Fruit fly (Drosophila melanogaster): ENCODE measurements around the gene CG31546.
A peak's percentile ranks its signal among the peaks of the same experiment; 100 is the strongest.

Gene CG31546

DNA sequence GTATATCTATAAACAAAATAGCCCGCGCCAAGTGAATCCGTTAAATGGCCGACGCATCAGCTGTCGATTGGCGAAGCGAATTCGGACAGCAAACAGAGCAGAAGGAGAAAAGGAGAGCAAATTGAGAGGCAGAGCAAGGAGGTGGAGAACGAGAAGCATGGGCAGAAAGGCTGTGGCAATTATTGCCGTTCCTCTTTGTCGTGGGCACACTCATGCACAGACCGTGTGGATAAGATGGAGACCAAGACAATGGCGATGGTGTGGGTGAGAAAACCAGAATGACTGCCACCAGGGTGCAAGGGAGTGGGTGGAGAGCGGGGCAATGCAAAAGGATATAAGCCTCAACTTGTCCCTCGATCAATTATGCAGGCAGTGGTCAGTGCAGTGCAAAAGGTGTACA is 24.3 kb downstream of the CG31546 start:
- no peak for TF ChIP-seq CG4496 (GFP tag; IDR thresholded peaks at IDR 0.05)
- TF ChIP-seq fd96Ca (GFP tag; IDR thresholded peaks at IDR 0.05): no peak
- TF ChIP-seq EcR (GFP tag; optimal IDR thresholded peaks at IDR 0.05): peak; percentile 51
- TF ChIP-seq Snoo (tag; optimal IDR thresholded peaks at IDR 0.05): no peak

DNA sequence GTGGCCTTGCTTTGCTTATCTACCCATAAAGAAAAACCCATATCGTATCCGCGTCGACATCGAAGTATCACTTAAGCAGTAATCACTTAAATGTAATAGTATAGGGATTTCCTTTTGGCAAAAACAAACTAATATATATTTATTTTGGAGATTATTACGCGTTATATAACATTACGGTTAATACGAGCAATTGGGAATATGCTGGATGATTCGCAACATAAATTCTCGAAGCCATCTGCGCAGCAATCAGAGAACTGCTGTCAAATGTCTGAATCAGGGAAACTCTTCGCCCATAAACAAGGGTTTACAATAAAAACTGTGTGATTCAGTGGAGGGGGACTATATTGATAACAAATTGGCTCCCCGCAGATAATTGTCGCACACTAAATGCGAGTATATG is 24.8 kb downstream of the CG31546 start:
- TF ChIP-seq Ets98B (GFP tag; IDR thresholded peaks at IDR 0.05) (no peak), Snoo (tag; optimal IDR thresholded peaks at IDR 0.05) (no peak), CG32121 (GFP tag; IDR thresholded peaks at IDR 0.05) (no peak), CG14655 (GFP tag; optimal IDR thresholded peaks at IDR 0.05) (no peak), CG34367 (tag; optimal IDR thresholded peaks at IDR 0.05) (no peak), CG8301 (tag; optimal IDR thresholded peaks at IDR 0.05) (no peak), CG13204 (GFP tag; optimal IDR thresholded peaks at IDR 0.05) (no peak), Pif1B (GFP tag; optimal IDR thresholded peaks at IDR 0.05) (no peak), fd96Ca (GFP tag; IDR thresholded peaks at IDR 0.05) (no peak)

DNA sequence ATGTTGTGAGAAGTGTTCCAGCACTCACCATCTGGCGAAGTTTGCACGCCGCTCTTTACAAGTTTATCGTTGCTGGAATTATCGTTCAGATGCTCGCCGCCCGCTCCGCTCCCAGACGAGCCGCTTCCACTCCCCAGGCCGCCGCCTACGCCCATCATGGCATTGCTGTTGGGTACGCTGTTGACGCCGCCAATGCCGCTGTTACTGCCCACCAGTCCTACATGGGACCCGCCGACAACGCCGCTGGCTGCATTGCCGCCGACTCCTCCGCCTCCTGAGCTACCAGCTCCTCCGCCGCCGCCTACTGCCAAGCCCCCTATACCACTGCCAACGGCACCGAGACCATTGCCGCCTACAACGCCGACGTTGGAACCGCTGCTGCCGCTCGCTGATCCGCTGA is 27.0 kb downstream of the CG31546 start:
- 0 out of 3 replicates have a peak, but pooled peaks have one; percentile 38 for TF ChIP-seq fd96Ca (GFP tag; IDR thresholded peaks at IDR 0.05)
- TF ChIP-seq Pif1A (GFP tag; optimal IDR thresholded peaks at IDR 0.05): no peak
- no peak for TF ChIP-seq CG15710 (tag; optimal IDR thresholded peaks at IDR 0.05)

DNA sequence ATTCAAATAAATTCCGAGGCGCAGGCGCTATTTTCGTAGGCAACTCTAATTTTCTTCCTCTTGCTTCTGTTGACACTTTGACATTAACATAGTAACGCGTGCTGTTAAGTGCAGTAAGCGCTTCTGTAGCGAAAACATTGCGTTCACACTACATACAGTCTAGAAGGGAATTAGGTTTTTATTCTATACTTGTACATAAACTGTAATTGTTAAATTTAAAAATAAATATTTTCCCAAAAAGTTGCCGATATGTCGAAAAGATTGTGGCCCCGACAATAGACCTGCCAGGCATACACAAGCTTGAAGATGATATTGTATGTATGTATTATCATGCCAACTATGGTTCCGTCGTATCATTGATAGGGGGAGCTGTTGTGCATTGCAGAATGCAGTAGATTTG is 28.9 kb downstream of the CG31546 start, which contains the start of gene asl:
Gene asl (minus strand): TSS at position 67 of the 400 bp plus-strand sequence.
- TF ChIP-seq rn (GFP tag; IDR thresholded peaks at IDR 0.05) (no peak), Pif1B (GFP tag; optimal IDR thresholded peaks at IDR 0.05) (no peak), CG4496 (GFP tag; IDR thresholded peaks at IDR 0.05) (peak; percentile 58; the same call in 1 of the 3 replicates), gl (tag; optimal IDR thresholded peaks at IDR 0.05) (no peak), CG8159 (tag; optimal IDR thresholded peaks at IDR 0.05) (peak; percentile 66), Pif1A (GFP tag; optimal IDR thresholded peaks at IDR 0.05) (no peak), CG10348 (GFP tag; IDR thresholded peaks at IDR 0.05) (no peak), CG8301 (tag; optimal IDR thresholded peaks at IDR 0.05) (no peak), CG12605 (GFP tag; IDR thresholded peaks at IDR 0.05) (no peak), CG32121 (GFP tag; IDR thresholded peaks at IDR 0.05) (peak; percentile 62; the same call in 1 of the 2 replicates), CG34367 (tag; optimal IDR thresholded peaks at IDR 0.05) (no peak), Ets98B (GFP tag; IDR thresholded peaks at IDR 0.05) (peak; percentile 69), EcR (GFP tag; optimal IDR thresholded peaks at IDR 0.05) (no peak), CG14655 (GFP tag; optimal IDR thresholded peaks at IDR 0.05) (no peak), CG9948 (tag; optimal IDR thresholded peaks at IDR 0.05) (peak; percentile 39), D1 (tag; optimal IDR thresholded peaks at IDR 0.05) (no peak), CG17806 (tag; optimal IDR thresholded peaks at IDR 0.05) (peak; percentile 55), CG13204 (GFP tag; optimal IDR thresholded peaks at IDR 0.05) (no peak), CG15710 (tag; optimal IDR thresholded peaks at IDR 0.05) (peak; percentile 54), fd96Ca (GFP tag; IDR thresholded peaks at IDR 0.05) (peak; percentile 73), Snoo (tag; optimal IDR thresholded peaks at IDR 0.05) (peak; percentile 40)

DNA sequence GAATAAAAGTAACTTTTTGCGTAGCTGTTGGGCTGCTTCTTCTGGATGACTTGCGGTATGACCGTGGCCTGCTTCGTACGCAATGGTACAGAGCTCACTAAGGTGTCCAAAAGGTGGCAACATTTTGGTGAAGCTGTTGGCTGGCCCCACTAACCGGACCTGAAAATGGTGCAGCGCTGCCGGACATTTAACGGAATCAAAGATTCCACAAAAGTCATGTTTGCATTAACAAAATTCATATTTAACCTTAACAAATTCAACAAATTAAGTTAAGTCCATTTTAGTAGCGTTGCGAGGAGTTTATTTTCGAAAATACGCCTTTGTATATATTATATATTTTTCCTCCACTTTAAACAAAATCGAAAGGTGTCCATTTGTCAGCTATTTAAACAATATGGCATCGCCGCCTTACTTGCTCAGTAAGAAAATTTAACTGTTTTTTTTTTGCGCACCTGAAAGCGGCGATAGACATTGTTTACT is 34.3 kb downstream of the CG31546 start, which contains the start of the genes kra and SecS:
Gene kra (minus strand): TSS at position 93 of the 480 bp plus-strand sequence.
Gene SecS (plus strand): TSS at position 390 of the 480 bp plus-strand sequence.
- no peak for TF ChIP-seq CG12605 (GFP tag; IDR thresholded peaks at IDR 0.05)
- TF ChIP-seq CG15710 (tag; optimal IDR thresholded peaks at IDR 0.05): peak; percentile 38
- peak; percentile 32 for TF ChIP-seq CG8159 (tag; optimal IDR thresholded peaks at IDR 0.05)
- TF ChIP-seq CG13204 (GFP tag; optimal IDR thresholded peaks at IDR 0.05): no peak
- peak; percentile 11 for TF ChIP-seq CG8301 (tag; optimal IDR thresholded peaks at IDR 0.05)
- TF ChIP-seq gl (tag; optimal IDR thresholded peaks at IDR 0.05): no peak
- no peak for TF ChIP-seq CG32121 (GFP tag; IDR thresholded peaks at IDR 0.05)
- TF ChIP-seq CG4496 (GFP tag; IDR thresholded peaks at IDR 0.05): no peak
- no peak for TF ChIP-seq fd96Ca (GFP tag; IDR thresholded peaks at IDR 0.05)
- no peak for TF ChIP-seq CG10348 (GFP tag; IDR thresholded peaks at IDR 0.05)
- TF ChIP-seq Ets98B (GFP tag; IDR thresholded peaks at IDR 0.05): no peak
- TF ChIP-seq CG17806 (tag; optimal IDR thresholded peaks at IDR 0.05): peak; percentile 29
- peak; percentile 11 for TF ChIP-seq CG34367 (tag; optimal IDR thresholded peaks at IDR 0.05)
- peak; percentile 35 for TF ChIP-seq Snoo (tag; optimal IDR thresholded peaks at IDR 0.05)
- peak; percentile 40 for TF ChIP-seq CG9948 (tag; optimal IDR thresholded peaks at IDR 0.05)
- no peak for TF ChIP-seq rn (GFP tag; IDR thresholded peaks at IDR 0.05)

DNA sequence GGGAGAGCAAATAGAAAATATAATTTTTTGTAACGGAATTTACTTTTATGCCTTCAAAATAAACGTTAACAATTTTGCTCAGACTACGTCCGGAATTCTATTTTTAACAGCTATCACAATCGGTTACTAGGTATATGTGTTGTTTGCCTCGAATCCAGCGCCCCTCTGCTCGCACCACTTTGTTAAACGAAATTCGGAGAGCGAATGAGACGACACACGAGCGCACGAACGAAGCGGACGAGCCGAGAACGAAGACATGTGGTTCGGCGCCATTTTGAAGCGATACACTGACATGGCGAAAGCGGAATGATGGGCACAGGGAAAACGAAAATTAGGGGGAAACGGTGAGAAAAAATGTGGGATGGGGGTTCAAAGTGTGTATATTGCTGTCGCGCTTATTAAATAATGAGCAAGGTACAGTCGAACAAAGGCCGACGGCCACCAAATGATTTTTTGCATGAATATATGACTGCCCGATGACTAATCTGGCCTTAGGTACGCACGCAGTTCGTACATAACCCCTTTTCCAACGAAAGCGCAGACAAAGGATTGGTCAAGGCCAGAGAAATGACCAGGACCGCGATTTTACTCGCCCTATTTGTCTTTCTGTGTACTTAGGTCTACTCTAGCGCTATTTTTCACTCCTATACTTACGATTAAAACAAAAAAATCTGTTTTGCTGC is 34.9 kb downstream of the CG31546 start:
- TF ChIP-seq rn (GFP tag; IDR thresholded peaks at IDR 0.05): no peak
- no peak for TF ChIP-seq CG15710 (tag; optimal IDR thresholded peaks at IDR 0.05)
- TF ChIP-seq CG17806 (tag; optimal IDR thresholded peaks at IDR 0.05): no peak
- TF ChIP-seq gl (tag; optimal IDR thresholded peaks at IDR 0.05): no peak
- peak; percentile 54 for TF ChIP-seq EcR (GFP tag; optimal IDR thresholded peaks at IDR 0.05)
- peak; percentile 9 for TF ChIP-seq CG34367 (tag; optimal IDR thresholded peaks at IDR 0.05)
- TF ChIP-seq Ets98B (GFP tag; IDR thresholded peaks at IDR 0.05): no peak
- TF ChIP-seq D1 (tag; optimal IDR thresholded peaks at IDR 0.05): no peak
- no peak for TF ChIP-seq CG32121 (GFP tag; IDR thresholded peaks at IDR 0.05)

Data from whole organism, pupa.